Worm (Caenorhabditis elegans) whole organism, L4/young adult: Measurements from ENCODE around the gene VC5.2.

Experiments used
- W03F9.2 ChIP-seq: fragments of 150-350 bp; optimal IDR thresholded peaks from 2 replicates; lab custom pipeline; 2014; ENCODE audit warnings: missing biosample characterization, missing genetic modification characterization
- dao-5 ChIP-seq: sonication (generic microtip); optimal IDR thresholded peaks from 2 replicates; lab custom pipeline; 2016; ENCODE audit warnings: missing genotype, missing genetic modification characterization, moderate library complexity, missing compliant biosample characterization
- him-1 ChIP-seq: sonication (generic microtip); optimal IDR thresholded peaks from 2 replicates; lab custom pipeline; 2016; ENCODE audit warnings: missing genotype, missing genetic modification reagents, missing genetic modification characterization, missing compliant biosample characterization

- TF ChIP-seq him-1 (tag; lab: Kevin White, UChicago) (no peak), W03F9.2 (tag; lab: Kevin White, UChicago) (no peak), dao-5 (tag; lab: Kevin White, UChicago) (no peak)
Observed at ce11 chrV:7129460-7129859, 43.7 kb downstream of the VC5.2 start, which contains the start of gene T01C4.8.
